Fruit fly (Drosophila melanogaster) whole organism, embryonic: ENCODE data around the gene CCAP-R.
A peak's percentile ranks its signal among the peaks of the same experiment; 100 is the strongest.

ENCODE experiments used
- Adf1 ChIP-seq: fragments of 200-800 bp; sonication (Bioruptor generic); IDR thresholded peaks from 2 replicates; pipeline ENCODE4 v1.3.6; 2022; ENCODE audit warnings: missing biosample characterization, missing genetic modification characterization
- Antp ChIP-seq: fragments of 200-800 bp; sonication (Bioruptor generic); optimal IDR thresholded peaks from 3 replicates; lab custom pipeline; 2016; ENCODE audit warnings: missing biosample characterization, missing genetic modification characterization
- Atf6 ChIP-seq: fragments of 200-800 bp; sonication (Bioruptor generic); IDR thresholded peaks from 2 replicates; pipeline ENCODE4 v1.3.6; 2022; ENCODE audit warnings: missing biosample characterization, missing genetic modification characterization
- CG11398 ChIP-seq: fragments of 200-800 bp; sonication (Bioruptor generic); optimal IDR thresholded peaks from 2 replicates; lab custom pipeline; 2016; ENCODE audit warnings: missing biosample characterization, missing genetic modification characterization
- CG12071 ChIP-seq: fragments of 200-800 bp; sonication (Bioruptor generic); optimal IDR thresholded peaks from 3 replicates; lab custom pipeline; 2018; ENCODE audit warnings: missing biosample characterization, mild to moderate bottlenecking, missing genetic modification characterization
- CG12236 ChIP-seq: fragments of 200-800 bp; sonication (Bioruptor generic); optimal IDR thresholded peaks from 2 replicates; lab custom pipeline; 2016; ENCODE audit warnings: missing biosample characterization, missing genetic modification characterization
- CG13624 ChIP-seq: fragments of 200-800 bp; sonication (Bioruptor generic); optimal IDR thresholded peaks from 2 replicates; lab custom pipeline; 2016; ENCODE audit warnings: missing biosample characterization, missing genetic modification characterization
- CG15514 ChIP-seq: fragments of 200-800 bp; sonication (Bioruptor generic); optimal IDR thresholded peaks from 3 replicates; lab custom pipeline; 2017; ENCODE audit warnings: missing biosample characterization, missing genetic modification characterization, mild to moderate bottlenecking, moderate library complexity, missing genetic modification reagents
- CG17359 ChIP-seq: fragments of 200-800 bp; sonication (Bioruptor generic); optimal IDR thresholded peaks from 3 replicates; lab custom pipeline; 2018; ENCODE audit warnings: missing biosample characterization, mild to moderate bottlenecking, missing genetic modification characterization, moderate library complexity
- CG17802 ChIP-seq: fragments of 200-800 bp; sonication (Bioruptor generic); optimal IDR thresholded peaks from 2 replicates; lab custom pipeline; 2018; ENCODE audit warnings: missing biosample characterization, mild to moderate bottlenecking, missing genetic modification characterization, moderate library complexity
- CG18599 ChIP-seq: fragments of 200-800 bp; sonication (Bioruptor generic); optimal IDR thresholded peaks from 3 replicates; lab custom pipeline; 2017; ENCODE audit warnings: missing biosample characterization, missing genetic modification characterization, mild to moderate bottlenecking, moderate library complexity, missing genetic modification reagents
- CG2202 ChIP-seq: fragments of 200-800 bp; sonication (Bioruptor generic); optimal IDR thresholded peaks from 2 replicates; lab custom pipeline; 2018; ENCODE audit warnings: missing biosample characterization, mild to moderate bottlenecking, missing genetic modification characterization
- CG3163 ChIP-seq: fragments of 200-800 bp; sonication (Bioruptor generic); optimal IDR thresholded peaks from 3 replicates; lab custom pipeline; 2016; ENCODE audit warnings: missing biosample characterization, missing genetic modification characterization
- CG34422 ChIP-seq: fragments of 200-800 bp; sonication (Bioruptor generic); IDR thresholded peaks from 3 replicates; pipeline ENCODE4 v1.3.6; 2022; ENCODE audit warnings: missing biosample characterization, missing genetic modification characterization
- CG3838 ChIP-seq: fragments of 200-800 bp; sonication (Bioruptor generic); optimal IDR thresholded peaks from 3 replicates; lab custom pipeline; 2016; ENCODE audit warnings: missing biosample characterization, missing genetic modification characterization
- CG5180 ChIP-seq: fragments of 200-800 bp; sonication (Bioruptor generic); optimal IDR thresholded peaks from 3 replicates; lab custom pipeline; 2017; ENCODE audit warnings: missing biosample characterization, missing genetic modification characterization, mild to moderate bottlenecking, moderate library complexity, missing genetic modification reagents
- CG6813 ChIP-seq: fragments of 200-800 bp; sonication (Bioruptor generic); optimal IDR thresholded peaks from 2 replicates; lab custom pipeline; 2017; ENCODE audit warnings: missing biosample characterization, missing genetic modification characterization, mild to moderate bottlenecking, moderate library complexity, missing genetic modification reagents
- CG7357 ChIP-seq: fragments of 200-800 bp; sonication (Bioruptor generic); IDR thresholded peaks from 3 replicates; pipeline ENCODE4 v1.3.6; 2022; ENCODE audit warnings: missing biosample characterization, missing genetic modification characterization
- CG7372 ChIP-seq: fragments of 200-800 bp; sonication (Bioruptor generic); IDR thresholded peaks from 2 replicates; pipeline ENCODE4 v1.3.6; 2022; ENCODE audit warnings: missing biosample characterization, missing genetic modification characterization
- CG9437 ChIP-seq: fragments of 200-800 bp; sonication (Bioruptor generic); optimal IDR thresholded peaks from 2 replicates; lab custom pipeline; 2018; ENCODE audit warnings: missing biosample characterization, mild to moderate bottlenecking, missing genetic modification characterization
- Dll ChIP-seq: fragments of 200-800 bp; sonication (Bioruptor generic); IDR thresholded peaks from 4 replicates; pipeline ENCODE4 v1.3.6; 2022; ENCODE audit warnings: missing biosample characterization, missing genetic modification characterization; ENCODE audit not compliant: partially characterized antibody
- Doc2 ChIP-seq: fragments of 200-800 bp; sonication (Bioruptor generic); IDR thresholded peaks from 2 replicates; pipeline ENCODE4 v1.3.6; 2022; ENCODE audit warnings: missing biosample characterization, missing genetic modification characterization
- Eip74EF ChIP-seq, 2 experiments: fragments of 200-800 bp in 1 of 2; fragments of >200 bp in 1 of 2; sonication (Bioruptor generic) in 1 of 2; optimal IDR thresholded peaks; 2 replicates each; lab custom pipeline; 2017 to 2019; ENCODE audit warnings: missing biosample characterization in 2 of 2, missing genetic modification characterization in 2 of 2, mild to moderate bottlenecking in 1 of 2, moderate library complexity in 1 of 2
- HLH4C ChIP-seq: fragments of 200-800 bp; sonication (Bioruptor generic); IDR thresholded peaks from 3 replicates; pipeline ENCODE4 v1.3.6; 2022; ENCODE audit warnings: missing biosample characterization, missing genetic modification characterization; ENCODE audit not compliant: partially characterized antibody
- Lhr ChIP-seq: fragments of 200-800 bp; sonication (Bioruptor generic); optimal IDR thresholded peaks from 3 replicates; lab custom pipeline; 2017; ENCODE audit warnings: mild to moderate bottlenecking, missing biosample characterization, missing genetic modification reagents, missing genetic modification characterization
- Lpt ChIP-seq: fragments of >200 bp; optimal IDR thresholded peaks from 2 replicates; lab custom pipeline; 2018; ENCODE audit warnings: missing biosample characterization, missing genetic modification characterization
- MESR4 ChIP-seq: fragments of 200-800 bp; sonication (Bioruptor generic); optimal IDR thresholded peaks from 2 replicates; lab custom pipeline; 2018; ENCODE audit warnings: missing biosample characterization, mild to moderate bottlenecking, missing genetic modification characterization, moderate library complexity
- Max ChIP-seq: fragments of 200-800 bp; sonication (Bioruptor generic); optimal IDR thresholded peaks from 2 replicates; lab custom pipeline; 2016; ENCODE audit warnings: missing biosample characterization, mild to moderate bottlenecking, missing genetic modification characterization
- NFAT ChIP-seq: fragments of 200-800 bp; sonication (Bioruptor generic); IDR thresholded peaks from 2 replicates; pipeline ENCODE4 v1.3.6; 2022; ENCODE audit warnings: missing biosample characterization, missing genetic modification characterization
- Optix ChIP-seq: fragments of 200-800 bp; sonication (Bioruptor generic); IDR thresholded peaks from 3 replicates; pipeline ENCODE4 v1.3.6; 2022; ENCODE audit warnings: missing biosample characterization, missing genetic modification characterization
- Scr ChIP-seq: fragments of 200-800 bp; sonication (Bioruptor generic); IDR thresholded peaks from 2 replicates; pipeline ENCODE4 v1.3.6; 2022; ENCODE audit warnings: missing biosample characterization, missing genetic modification characterization; ENCODE audit not compliant: partially characterized antibody
- disco-r ChIP-seq: fragments of 200-800 bp; sonication (Bioruptor generic); optimal IDR thresholded peaks from 2 replicates; lab custom pipeline; 2016; ENCODE audit warnings: missing biosample characterization, missing genetic modification characterization
- dmrt11E ChIP-seq: fragments of 200-800 bp; sonication (Bioruptor generic); optimal IDR thresholded peaks from 3 replicates; lab custom pipeline; 2018; ENCODE audit warnings: missing biosample characterization, mild to moderate bottlenecking, missing genetic modification characterization, moderate library complexity
- fu2 ChIP-seq: fragments of 200-800 bp; sonication (Bioruptor generic); optimal IDR thresholded peaks from 2 replicates; lab custom pipeline; 2016; ENCODE audit warnings: missing biosample characterization, missing genetic modification characterization
- gfzf ChIP-seq: fragments of 200-800 bp; sonication (Bioruptor generic); optimal IDR thresholded peaks from 2 replicates; lab custom pipeline; 2016; ENCODE audit warnings: missing biosample characterization, mild to moderate bottlenecking, missing genetic modification characterization, moderate library complexity
- jigr1 ChIP-seq: fragments of 200-800 bp; sonication (Bioruptor generic); IDR thresholded peaks from 3 replicates; pipeline ENCODE4 v1.3.6; 2022; ENCODE audit warnings: missing biosample characterization, missing genetic modification characterization
- ken ChIP-seq: fragments of 200-800 bp; sonication (Bioruptor generic); IDR thresholded peaks from 3 replicates; pipeline ENCODE4 v1.3.6; 2022; ENCODE audit warnings: missing biosample characterization, missing genetic modification characterization
- lbe ChIP-seq: fragments of 200-800 bp; sonication (Bioruptor generic); optimal IDR thresholded peaks from 2 replicates; lab custom pipeline; 2016; ENCODE audit warnings: missing biosample characterization, mild to moderate bottlenecking, missing genetic modification characterization
- luna ChIP-seq: fragments of 200-800 bp; sonication (Bioruptor generic); optimal IDR thresholded peaks from 2 replicates; lab custom pipeline; 2016; ENCODE audit warnings: missing biosample characterization, missing genetic modification characterization
- slp2 ChIP-seq: fragments of 200-800 bp; sonication (Bioruptor generic); optimal IDR thresholded peaks from 2 replicates; lab custom pipeline; 2016; ENCODE audit warnings: missing biosample characterization, missing genetic modification characterization
- so ChIP-seq: fragments of 200-800 bp; sonication (Bioruptor generic); IDR thresholded peaks from 3 replicates; pipeline ENCODE4 v1.3.6; 2022; ENCODE audit warnings: missing biosample characterization, missing genetic modification characterization
- ssp ChIP-seq: fragments of 200-800 bp; sonication (Bioruptor generic); IDR thresholded peaks from 2 replicates; pipeline ENCODE4 v1.3.6; 2022; ENCODE audit warnings: missing biosample characterization, missing genetic modification characterization
- trem ChIP-seq: fragments of 200-800 bp; optimal IDR thresholded peaks from 3 replicates; lab custom pipeline; 2019; ENCODE audit warnings: missing biosample characterization, mild to moderate bottlenecking, missing genetic modification characterization, moderate library complexity
- unc-4 ChIP-seq: fragments of 200-800 bp; sonication (Bioruptor generic); IDR thresholded peaks from 2 replicates; pipeline ENCODE4 v1.3.6; 2022; ENCODE audit warnings: missing biosample characterization, missing genetic modification characterization; ENCODE audit not compliant: partially characterized antibody
- vvl ChIP-seq: fragments of 200-800 bp; sonication (Bioruptor generic); IDR thresholded peaks from 2 replicates; pipeline ENCODE4 v1.3.6; 2022; ENCODE audit warnings: missing biosample characterization, missing genetic modification characterization

CCAP-R gene

DNA sequence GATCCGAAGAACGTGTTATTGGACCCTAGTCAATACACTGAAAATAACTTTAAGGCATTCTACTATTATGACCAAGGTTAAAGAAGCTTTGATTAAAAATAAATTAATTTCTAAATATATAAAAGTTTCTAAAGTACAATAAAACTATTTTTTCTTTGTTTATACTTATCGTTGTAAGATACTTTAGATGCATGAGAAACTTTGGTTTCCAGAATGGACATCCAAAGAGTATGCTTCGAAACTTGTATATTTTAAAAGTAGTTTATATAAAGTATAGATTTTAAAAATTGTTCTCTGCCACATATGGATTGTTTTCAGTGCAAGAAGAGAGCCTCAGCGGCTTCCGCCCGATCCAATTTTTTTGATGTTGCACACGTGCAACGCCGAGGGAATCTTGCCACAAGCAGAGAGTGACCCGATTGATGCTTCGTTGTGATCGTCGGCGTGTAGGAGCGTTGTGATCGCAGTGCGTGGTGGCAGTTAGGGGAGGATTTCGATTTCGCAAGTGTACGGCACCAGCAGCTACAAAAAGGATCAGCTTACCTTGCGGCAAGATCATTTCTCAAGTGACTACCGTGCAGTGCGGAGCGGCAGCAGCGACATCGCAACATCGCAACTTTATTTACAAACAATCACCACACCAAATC lies 41.1 kb upstream of the CCAP-R start (continued):
- TF ChIP-seq Eip74EF (GFP tag; optimal IDR thresholded peaks at IDR 0.05; lab: Kevin White, UChicago) (peak in 1 of 2 experiments; percentile 68), jigr1 (GFP tag; lab: Robert Waterston, UW) (no peak), Lhr (GFP tag; lab: Kevin White, UChicago) (peak; percentile 57), CG17359 (tag; lab: Kevin White, UChicago) (peak; percentile 77)

dm6 chr3R:25996197-25997005 lies 40.3 kb upstream of the CCAP-R start, which contains the start of gene CG43116:
Gene CG43116 (minus strand): TSS chr3R:25996996.
- TF ChIP-seq luna (no peak), CG5180 (no peak), Scr (GFP tag; lab: Robert Waterston, UW) (no peak), CG2202 (tag; lab: Kevin White, UChicago) (peak; percentile 94), CG3838 (GFP tag; lab: Kevin White, UChicago) (peak; percentile 58), CG11398 (GFP tag; lab: Kevin White, UChicago) (peak; percentile 35), CG6813 (GFP tag; lab: Kevin White, UChicago) (peak; percentile 76), disco-r (GFP tag; lab: Kevin White, UChicago) (peak; percentile 51), Optix (GFP tag; lab: Robert Waterston, UW) (peak; percentile 84), CG12236 (GFP tag; lab: Kevin White, UChicago) (peak; percentile 79), Doc2 (GFP tag; lab: Robert Waterston, UW) (no peak), Antp (GFP tag; lab: Kevin White, UChicago) (no peak), CG3163 (GFP tag; lab: Kevin White, UChicago) (peak; percentile 56), gfzf (GFP tag; lab: Kevin White, UChicago) (no peak), HLH4C (GFP tag; lab: Robert Waterston, UW) (0 out of 3 replicates have a peak, but pooled peaks have one; percentile 19), Adf1 (GFP tag; lab: Robert Waterston, UW) (no peak), trem (tag; lab: Kevin White, UChicago) (peak; percentile 96), slp2 (GFP tag; lab: Kevin White, UChicago) (peak; percentile 66), ken (GFP tag; lab: Robert Waterston, UW) (peak; percentile 78), fu2 (GFP tag; lab: Kevin White, UChicago) (no peak), NFAT (GFP tag; lab: Robert Waterston, UW) (no peak), so (GFP tag; lab: Robert Waterston, UW) (peak; percentile 72; the same call in 1 of the 3 replicates), CG7372 (GFP tag; lab: Robert Waterston, UW) (peak; percentile 48; the same call in 1 of the 2 replicates), Max (GFP tag; lab: Kevin White, UChicago) (peak; percentile 81), MESR4 (GFP tag; lab: Kevin White, UChicago) (peak; percentile 27), CG7357 (GFP tag; lab: Robert Waterston, UW) (peak; percentile 66; the same call in 2 of the 3 replicates), Lhr (GFP tag; lab: Kevin White, UChicago) (no peak), Dll (GFP tag; lab: Robert Waterston, UW) (no peak), vvl (GFP tag; lab: Robert Waterston, UW) (peak; percentile 94), CG15514 (GFP tag; lab: Kevin White, UChicago) (no peak), CG34422 (GFP tag; lab: Robert Waterston, UW) (peak; percentile 77; the same call in 2 of the 3 replicates), Atf6 (GFP tag; lab: Robert Waterston, UW) (no peak; the same call in 1 of the 2 replicates), CG9437 (GFP tag; lab: Kevin White, UChicago) (peak; percentile 47), CG12071 (no peak), ssp (GFP tag; lab: Robert Waterston, UW) (peak; percentile 77; the same call in 1 of the 2 replicates), dmrt11E (tag; lab: Kevin White, UChicago) (peak; percentile 99), lbe (GFP tag; lab: Kevin White, UChicago) (no peak), CG17802 (peak; percentile 78), CG13624 (GFP tag; lab: Kevin White, UChicago) (no peak), CG18599 (GFP tag; lab: Kevin White, UChicago) (no peak), unc-4 (no peak), Lpt (no peak)
